Fruit fly (Drosophila melanogaster) whole organism, embryonic: ENCODE results near the gene Hexim.

Source experiments
- Asciz ChIP-seq: fragments of 200-800 bp; sonication (Bioruptor generic); optimal IDR thresholded peaks from 2 replicates; lab custom pipeline; 2017; ENCODE audit warnings: missing biosample characterization, mild to moderate bottlenecking, missing genetic modification characterization, missing genetic modification reagents
- Atf6 ChIP-seq: fragments of 200-800 bp; sonication (Bioruptor generic); IDR thresholded peaks from 2 replicates; pipeline ENCODE4 v1.3.6; 2022; ENCODE audit warnings: missing biosample characterization, missing genetic modification characterization
- CG10543 ChIP-seq: fragments of 200-800 bp; sonication (Bioruptor generic); optimal IDR thresholded peaks from 3 replicates; lab custom pipeline; 2017; ENCODE audit warnings: missing biosample characterization, mild to moderate bottlenecking, missing genetic modification characterization, moderate library complexity
- CG11398 ChIP-seq: fragments of 200-800 bp; sonication (Bioruptor generic); optimal IDR thresholded peaks from 2 replicates; lab custom pipeline; 2016; ENCODE audit warnings: missing biosample characterization, missing genetic modification characterization
- CG11696 ChIP-seq: fragments of 200-800 bp; sonication (Bioruptor generic); IDR thresholded peaks from 2 replicates; pipeline ENCODE4 v1.3.6; 2022; ENCODE audit warnings: missing biosample characterization, missing genetic modification characterization
- CG12299 ChIP-seq: fragments of 200-800 bp; sonication (Bioruptor generic); optimal IDR thresholded peaks from 2 replicates; lab custom pipeline; 2018; ENCODE audit warnings: missing biosample characterization, mild to moderate bottlenecking, missing genetic modification characterization
- CG1529 ChIP-seq: fragments of 200-800 bp; sonication (Bioruptor generic); optimal IDR thresholded peaks from 3 replicates; lab custom pipeline; 2018; ENCODE audit warnings: missing biosample characterization, missing genetic modification characterization
- CG17359 ChIP-seq: fragments of 200-800 bp; sonication (Bioruptor generic); optimal IDR thresholded peaks from 3 replicates; lab custom pipeline; 2018; ENCODE audit warnings: missing biosample characterization, mild to moderate bottlenecking, missing genetic modification characterization, moderate library complexity
- CG17829 ChIP-seq: fragments of 200-800 bp; optimal IDR thresholded peaks from 2 replicates; lab custom pipeline; 2019; ENCODE audit warnings: missing biosample characterization, mild to moderate bottlenecking, missing genetic modification characterization, moderate library complexity
- CG1792 ChIP-seq: fragments of 200-800 bp; sonication (Bioruptor generic); optimal IDR thresholded peaks from 2 replicates; lab custom pipeline; 2016; ENCODE audit warnings: missing biosample characterization, missing genetic modification characterization
- CG18262 ChIP-seq: fragments of 200-800 bp; optimal IDR thresholded peaks from 3 replicates; lab custom pipeline; 2019; ENCODE audit warnings: missing biosample characterization, mild to moderate bottlenecking, missing genetic modification characterization, moderate library complexity
- CG3407 ChIP-seq: fragments of 200-800 bp; sonication (Bioruptor generic); optimal IDR thresholded peaks from 2 replicates; lab custom pipeline; 2018; ENCODE audit warnings: missing biosample characterization, mild to moderate bottlenecking, missing genetic modification characterization
- CG34224 ChIP-seq: fragments of 200-800 bp; sonication (Bioruptor generic); IDR thresholded peaks from 3 replicates; pipeline ENCODE4 v1.3.6; 2022; ENCODE audit warnings: missing biosample characterization, missing genetic modification characterization; ENCODE audit not compliant: partially characterized antibody
- CG4360 ChIP-seq: fragments of 200-800 bp; sonication (Bioruptor generic); IDR thresholded peaks from 2 replicates; pipeline ENCODE4 v1.3.6; 2022; ENCODE audit warnings: missing biosample characterization, missing genetic modification characterization
- CG4730 ChIP-seq: fragments of 200-800 bp; sonication (Bioruptor generic); IDR thresholded peaks from 2 replicates; pipeline ENCODE4 v1.3.6; 2022; ENCODE audit warnings: missing biosample characterization, missing genetic modification characterization
- CG7928 ChIP-seq: fragments of 200-800 bp; sonication (Bioruptor generic); optimal IDR thresholded peaks from 2 replicates; lab custom pipeline; 2017; ENCODE audit warnings: missing biosample characterization, mild to moderate bottlenecking, missing genetic modification characterization
- CG8290 ChIP-seq, 3 experiments: fragments of 200-800 bp; sonication (Bioruptor generic); optimal IDR thresholded peaks; 2 replicates each; lab custom pipeline; 2016 to 2019; ENCODE audit warnings: missing biosample characterization in 3 of 3, missing genetic modification characterization in 3 of 3, mild to moderate bottlenecking in 2 of 3, moderate library complexity in 1 of 3
- CG9609 ChIP-seq: fragments of 200-800 bp; sonication (Bioruptor generic); optimal IDR thresholded peaks from 3 replicates; lab custom pipeline; 2016; ENCODE audit warnings: missing biosample characterization, missing genetic modification characterization
- CG9727 ChIP-seq: fragments of 200-800 bp; sonication (Bioruptor generic); optimal IDR thresholded peaks from 3 replicates; lab custom pipeline; 2017; ENCODE audit warnings: missing biosample characterization, mild to moderate bottlenecking, missing genetic modification characterization
- Eip74EF ChIP-seq, 2 experiments: fragments of 200-800 bp in 1 of 2; fragments of >200 bp in 1 of 2; sonication (Bioruptor generic) in 1 of 2; optimal IDR thresholded peaks; 2 replicates each; lab custom pipeline; 2017 to 2019; ENCODE audit warnings: missing biosample characterization in 2 of 2, missing genetic modification characterization in 2 of 2, mild to moderate bottlenecking in 1 of 2, moderate library complexity in 1 of 2
- GATAe ChIP-seq: fragments of 200-800 bp; sonication (Bioruptor generic); conservative IDR thresholded peaks from 2 replicates; pipeline ENCODE4 v1.3.6; 2022; ENCODE audit warnings: missing biosample characterization, missing genetic modification characterization
- HLHmδ ChIP-seq: fragments of 200-800 bp; sonication (Bioruptor generic); optimal IDR thresholded peaks from 2 replicates; lab custom pipeline; 2018; ENCODE audit warnings: missing biosample characterization, mild to moderate bottlenecking, missing genetic modification characterization, moderate library complexity
- MTF-1 ChIP-seq: fragments of 200-800 bp; sonication (Bioruptor generic); optimal IDR thresholded peaks from 2 replicates; lab custom pipeline; 2018; ENCODE audit warnings: missing biosample characterization, mild to moderate bottlenecking, missing genetic modification characterization, borderline replicate concordance
- Med ChIP-seq: fragments of 200-800 bp; sonication (Bioruptor generic); peaks from one replicate; lab custom pipeline; 2016; ENCODE audit warnings: missing biosample characterization, missing genetic modification characterization, mild to moderate bottlenecking, inconsistent platforms, moderate library complexity
- Nf-YB ChIP-seq: fragments of 200-800 bp; sonication (Bioruptor generic); optimal IDR thresholded peaks from 3 replicates; lab custom pipeline; 2019; ENCODE audit warnings: missing biosample characterization, mild to moderate bottlenecking, missing genetic modification characterization, moderate library complexity
- PHDP ChIP-seq: fragments of 200-800 bp; sonication (Bioruptor generic); optimal IDR thresholded peaks from 3 replicates; lab custom pipeline; 2018; ENCODE audit warnings: missing biosample characterization, mild to moderate bottlenecking, missing genetic modification characterization, moderate library complexity
- Sry-β ChIP-seq: fragments of 200-800 bp; sonication (Bioruptor generic); optimal IDR thresholded peaks from 2 replicates; lab custom pipeline; 2018; ENCODE audit warnings: missing biosample characterization, mild to moderate bottlenecking, missing genetic modification characterization, moderate library complexity
- Vsx1 ChIP-seq: fragments of 200-800 bp; sonication (Bioruptor generic); optimal IDR thresholded peaks from 2 replicates; lab custom pipeline; 2017; ENCODE audit warnings: missing biosample characterization, mild to moderate bottlenecking, missing genetic modification characterization, missing genetic modification reagents
- YL-1 ChIP-seq: fragments of 200-800 bp; sonication (Bioruptor generic); optimal IDR thresholded peaks from 3 replicates; lab custom pipeline; 2017; ENCODE audit warnings: missing biosample characterization, mild to moderate bottlenecking, missing genetic modification characterization
- ac ChIP-seq: fragments of 200-800 bp; sonication (Bioruptor generic); optimal IDR thresholded peaks from 3 replicates; lab custom pipeline; 2017; ENCODE audit warnings: missing biosample characterization, mild to moderate bottlenecking, missing genetic modification characterization
- bbx ChIP-seq: fragments of 200-800 bp; sonication (Bioruptor generic); IDR thresholded peaks from 2 replicates; pipeline ENCODE4 v1.3.6; 2022; ENCODE audit warnings: missing biosample characterization, missing genetic modification characterization; ENCODE audit not compliant: partially characterized antibody
- bsh ChIP-seq, 2 experiments: fragments of 200-800 bp; sonication (Bioruptor generic); optimal IDR thresholded peaks; 2 replicates each; lab custom pipeline; 2017 to 2018; ENCODE audit warnings: mild to moderate bottlenecking in 2 of 2, missing biosample characterization in 2 of 2, missing genetic modification characterization in 2 of 2, moderate library complexity in 1 of 2
- ci ChIP-seq: fragments of 200-800 bp; sonication (Bioruptor generic); IDR thresholded peaks from 3 replicates; pipeline ENCODE4 v1.3.6; 2022; ENCODE audit warnings: missing biosample characterization, missing genetic modification characterization
- da ChIP-seq: fragments of 200-800 bp; sonication (Bioruptor generic); optimal IDR thresholded peaks from 2 replicates; lab custom pipeline; 2016; ENCODE audit warnings: missing biosample characterization, missing genetic modification characterization
- dmrt11E ChIP-seq: fragments of 200-800 bp; sonication (Bioruptor generic); optimal IDR thresholded peaks from 3 replicates; lab custom pipeline; 2018; ENCODE audit warnings: missing biosample characterization, mild to moderate bottlenecking, missing genetic modification characterization, moderate library complexity
- en ChIP-seq: fragments of 200-800 bp; sonication (Bioruptor generic); optimal IDR thresholded peaks from 2 replicates; lab custom pipeline; 2016; ENCODE audit warnings: missing biosample characterization, missing genetic modification characterization
- kni ChIP-seq: fragments of 200-800 bp; sonication (Bioruptor generic); optimal IDR thresholded peaks from 3 replicates; lab custom pipeline; 2017; ENCODE audit warnings: mild to moderate bottlenecking, missing biosample characterization, missing genetic modification reagents, missing genetic modification characterization
- lov ChIP-seq, 2 experiments: fragments of 200-800 bp in 1 of 2; fragments of >200 bp in 1 of 2; sonication (Bioruptor generic) in 1 of 2; IDR thresholded peaks in 1 of 2; optimal IDR thresholded peaks in 1 of 2; 2 replicates in 1 of 2; 3 replicates in 1 of 2; pipeline versions ENCODE4 v1.3.6 to Lab custom; 2017 to 2022; ENCODE audit warnings: missing biosample characterization in 1 of 2, missing genetic modification characterization in 1 of 2
- nmo ChIP-seq: fragments of 200-800 bp; sonication (Bioruptor generic); optimal IDR thresholded peaks from 2 replicates; lab custom pipeline; 2018; ENCODE audit warnings: missing biosample characterization, mild to moderate bottlenecking, missing genetic modification characterization, moderate library complexity
- otp ChIP-seq: fragments of 200-800 bp; sonication (Bioruptor generic); IDR thresholded peaks from 3 replicates; pipeline ENCODE4, ENCODE4 v1.3.6; 2022; ENCODE audit warnings: missing biosample characterization, missing genetic modification characterization
- sc ChIP-seq, 3 experiments: fragments of >200 bp in 2 of 3; fragments of 200-800 bp in 1 of 3; sonication (Bioruptor generic) in 1 of 3; optimal IDR thresholded peaks; 2 replicates in 2 of 3; 3 replicates in 1 of 3; lab custom pipeline; 2017; ENCODE audit warnings: mild to moderate bottlenecking in 1 of 3, missing biosample characterization in 1 of 3, missing genetic modification characterization in 1 of 3, missing genetic modification reagents in 1 of 3
- sens ChIP-seq: fragments of 200-800 bp; sonication (Bioruptor generic); peaks from one replicate; lab custom pipeline; 2016; ENCODE audit warnings: missing biosample characterization, missing genetic modification characterization
- so ChIP-seq: fragments of 200-800 bp; sonication (Bioruptor generic); IDR thresholded peaks from 3 replicates; pipeline ENCODE4 v1.3.6; 2022; ENCODE audit warnings: missing biosample characterization, missing genetic modification characterization
- stwl ChIP-seq: fragments of 200-800 bp; sonication (Bioruptor generic); optimal IDR thresholded peaks from 3 replicates; lab custom pipeline; 2018; ENCODE audit warnings: missing biosample characterization, mild to moderate bottlenecking, missing genetic modification characterization, moderate library complexity
- tll ChIP-seq, 2 experiments: fragments of 200-800 bp in 1 of 2; fragments of >200 bp in 1 of 2; sonication (Bioruptor generic) in 1 of 2; optimal IDR thresholded peaks; 2 replicates each; lab custom pipeline; 2017 to 2019; ENCODE audit warnings: missing biosample characterization in 2 of 2, missing genetic modification characterization in 2 of 2, mild to moderate bottlenecking in 1 of 2, moderate library complexity in 1 of 2
- toy ChIP-seq: fragments of 200-800 bp; sonication (Bioruptor generic); IDR thresholded peaks from 2 replicates; pipeline ENCODE4 v1.3.6; 2022; ENCODE audit warnings: missing biosample characterization, missing genetic modification characterization
- wek ChIP-seq: fragments of 200-800 bp; sonication (Bioruptor generic); optimal IDR thresholded peaks from 3 replicates; lab custom pipeline; 2018; ENCODE audit warnings: missing biosample characterization, mild to moderate bottlenecking, missing genetic modification characterization, moderate library complexity

The Hexim gene

dm6 chr3R:14670840-14671239 is 11.6 kb downstream of the Hexim start (continued):
- TF ChIP-seq otp (GFP tag; lab: Robert Waterston, UW): peak; percentile 32; the same call in 1 of the 3 replicates
- TF ChIP-seq CG4730 (GFP tag; lab: Robert Waterston, UW): no peak
- TF ChIP-seq da: no peak
- TF ChIP-seq wek (GFP tag; lab: Kevin White, UChicago): peak; percentile 75
- peak; percentile 27 for TF ChIP-seq CG1529 (GFP tag; lab: Kevin White, UChicago)
- TF ChIP-seq CG4360: peak; percentile 40; the same call in 1 of the 2 replicates
- peak in 1 of 2 experiments; percentile 78 for TF ChIP-seq tll (GFP tag; optimal IDR thresholded peaks at IDR 0.05; lab: Kevin White, UChicago)
- peak; percentile 52 for TF ChIP-seq stwl
- TF ChIP-seq nmo (GFP tag; lab: Kevin White, UChicago): peak; percentile 3
- peak; percentile 13 for TF ChIP-seq CG1792 (GFP tag; lab: Kevin White, UChicago)
- 0 out of 2 replicates have a peak, but pooled peaks have one; percentile 25 for TF ChIP-seq CG11696 (GFP tag; lab: Robert Waterston, UW)
- TF ChIP-seq CG10543 (GFP tag; lab: Kevin White, UChicago): peak; percentile 9
- no peak for TF ChIP-seq bbx (GFP tag; lab: Robert Waterston, UW)
- peak; percentile 68 for TF ChIP-seq HLHmδ (GFP tag; lab: Kevin White, UChicago)
- TF ChIP-seq CG9609 (GFP tag; lab: Kevin White, UChicago): no peak
- TF ChIP-seq CG3407 (GFP tag; lab: Kevin White, UChicago): peak; percentile 64
- no peak for TF ChIP-seq GATAe
- no peak for TF ChIP-seq lov (optimal IDR thresholded peaks at IDR 0.05; lab: Kevin White, UChicago)
- TF ChIP-seq lov (GFP tag; IDR thresholded peaks at IDR 0.05; lab: Robert Waterston, UW): 0 out of 3 replicates have a peak, but pooled peaks have one; percentile 50
- no peak for TF ChIP-seq toy
- peak; percentile 5 for TF ChIP-seq CG12299 (tag; lab: Kevin White, UChicago)
- TF ChIP-seq YL-1: peak; percentile 64
- TF ChIP-seq Med (GFP tag; lab: Kevin White, UChicago): peak; percentile 75
- peak in 1 of 2 experiments; percentile 12 for TF ChIP-seq Eip74EF (GFP tag; optimal IDR thresholded peaks at IDR 0.05; lab: Kevin White, UChicago)
- TF ChIP-seq ac (GFP tag; lab: Kevin White, UChicago): peak; percentile 94
- TF ChIP-seq so (GFP tag; lab: Robert Waterston, UW): no peak
- no peak for TF ChIP-seq Atf6 (GFP tag; lab: Robert Waterston, UW)
- peak; percentile 52 for TF ChIP-seq Sry-β (GFP tag; lab: Kevin White, UChicago)
- TF ChIP-seq CG8290 (GFP tag; optimal IDR thresholded peaks at IDR 0.05; lab: Kevin White, UChicago): no peak
- peak in 1 of 2 experiments; percentile 86 for TF ChIP-seq CG8290 (tag; optimal IDR thresholded peaks at IDR 0.05; lab: Kevin White, UChicago)
- TF ChIP-seq bsh (GFP tag; optimal IDR thresholded peaks at IDR 0.05; lab: Kevin White, UChicago): peak in 1 of 2 experiments; percentile 50
- TF ChIP-seq Asciz: peak; percentile 82
- TF ChIP-seq PHDP: peak; percentile 51
- TF ChIP-seq CG17359 (tag; lab: Kevin White, UChicago): no peak
- TF ChIP-seq CG17829 (tag; lab: Kevin White, UChicago): peak; percentile 63
- no peak for TF ChIP-seq CG7928
- peak; percentile 95 for TF ChIP-seq sens (GFP tag; lab: Kevin White, UChicago)
- no peak for TF ChIP-seq sc (optimal IDR thresholded peaks at IDR 0.05; lab: Kevin White, UChicago)
- peak; percentile 43 for TF ChIP-seq sc (GFP tag; optimal IDR thresholded peaks at IDR 0.05; lab: Kevin White, UChicago)
- peak; percentile 82 for TF ChIP-seq CG9727 (GFP tag; lab: Kevin White, UChicago)
- TF ChIP-seq CG34224 (GFP tag; lab: Robert Waterston, UW): no peak
- TF ChIP-seq ci: 0 out of 3 replicates have a peak, but pooled peaks have one; percentile 55
- peak; percentile 88 for TF ChIP-seq dmrt11E (tag; lab: Kevin White, UChicago)
- peak; percentile 58 for TF ChIP-seq Nf-YB (GFP tag; lab: Kevin White, UChicago)
- TF ChIP-seq MTF-1 (GFP tag; lab: Kevin White, UChicago): peak; percentile 84
- TF ChIP-seq CG18262 (tag; lab: Kevin White, UChicago): peak; percentile 76
- no peak for TF ChIP-seq en
- no peak for TF ChIP-seq CG11398 (GFP tag; lab: Kevin White, UChicago)
- peak; percentile 73 for TF ChIP-seq kni (GFP tag; lab: Kevin White, UChicago)
- peak; percentile 64 for TF ChIP-seq Vsx1
